Worm (Caenorhabditis elegans): Measurements from ENCODE around the gene F28C1.3.

F28C1.3 gene

ce11 chrV:12468363-12468762 is at the start of gene F28C1.3:
Gene F28C1.3 (plus strand): TSS chrV:12468663.
- no peak for TF ChIP-seq pax-1 (tag; optimal IDR thresholded peaks at IDR 0.05)
- TF ChIP-seq eyg-1 (tag; optimal IDR thresholded peaks at IDR 0.05), result no peak
- no peak for TF ChIP-seq T23F11.4 (GFP tag; optimal IDR thresholded peaks at IDR 0.05)
- no peak for TF ChIP-seq pha-2 (tag; optimal IDR thresholded peaks at IDR 0.05)
- no peak for TF ChIP-seq pag-3 (tag; optimal IDR thresholded peaks at IDR 0.05; ENCODE audit: borderline replicate concordance)
- TF ChIP-seq C38D4.7 (GFP tag; optimal IDR thresholded peaks at IDR 0.05), result no peak
- TF ChIP-seq pros-1 (tag; optimal IDR thresholded peaks at IDR 0.05), result no peak
- no peak for TF ChIP-seq unc-55 (GFP tag; optimal IDR thresholded peaks at IDR 0.05)
- no peak for TF ChIP-seq ceh-31 (tag; optimal IDR thresholded peaks at IDR 0.05)
- no peak for TF ChIP-seq ets-4 (tag; optimal IDR thresholded peaks at IDR 0.05)
- no peak for TF ChIP-seq ref-2 (tag; optimal IDR thresholded peaks at IDR 0.05)
- no peak for TF ChIP-seq ama-1 (optimal IDR thresholded peaks at IDR 0.05)
- no peak for TF ChIP-seq lin-11 (tag; optimal IDR thresholded peaks at IDR 0.05)
- TF ChIP-seq ceh-14 (tag; optimal IDR thresholded peaks at IDR 0.05), result no peak
- TF ChIP-seq nfya-1 (tag; optimal IDR thresholded peaks at IDR 0.05), result no peak
- TF ChIP-seq ceh-2 (tag; optimal IDR thresholded peaks at IDR 0.05), result no peak

DNA sequence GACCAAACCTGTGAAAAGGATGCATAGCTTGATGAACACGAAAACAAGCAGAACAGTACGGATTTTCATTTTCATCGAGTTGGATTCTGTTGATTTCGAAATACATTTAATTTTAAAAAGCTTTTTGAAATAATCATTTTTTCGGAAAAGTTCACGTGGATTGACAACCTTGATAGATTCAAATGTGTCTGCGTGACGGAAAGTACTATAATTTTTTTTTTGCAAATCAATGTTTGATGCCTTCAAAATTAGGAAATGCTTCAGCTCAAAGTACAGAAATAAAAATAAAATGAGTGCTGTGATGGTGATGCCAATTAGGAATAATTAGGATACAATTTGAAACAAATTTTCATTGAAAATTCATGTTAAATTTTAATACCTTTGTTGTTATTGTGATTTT is 47.6 kb upstream of the F28C1.3 start, which contains the start of gene C54D10.4:
Gene C54D10.4 (minus strand): TSS at position 101 of the 400 bp plus-strand sequence.
- TF ChIP-seq lin-11 (tag; optimal IDR thresholded peaks at IDR 0.05) (no peak), rnt-1 (tag; optimal IDR thresholded peaks at IDR 0.05) (no peak), elt-2 (tag; optimal IDR thresholded peaks at IDR 0.05) (no peak), pax-1 (tag; optimal IDR thresholded peaks at IDR 0.05) (no peak), mec-3 (tag; optimal IDR thresholded peaks at IDR 0.05; ENCODE audit: borderline replicate concordance) (no peak), hlh-6 (tag; optimal IDR thresholded peaks at IDR 0.05) (no peak), ref-2 (tag; optimal IDR thresholded peaks at IDR 0.05) (no peak), pha-4 (tag; optimal IDR thresholded peaks at IDR 0.05) (no peak)

DNA sequence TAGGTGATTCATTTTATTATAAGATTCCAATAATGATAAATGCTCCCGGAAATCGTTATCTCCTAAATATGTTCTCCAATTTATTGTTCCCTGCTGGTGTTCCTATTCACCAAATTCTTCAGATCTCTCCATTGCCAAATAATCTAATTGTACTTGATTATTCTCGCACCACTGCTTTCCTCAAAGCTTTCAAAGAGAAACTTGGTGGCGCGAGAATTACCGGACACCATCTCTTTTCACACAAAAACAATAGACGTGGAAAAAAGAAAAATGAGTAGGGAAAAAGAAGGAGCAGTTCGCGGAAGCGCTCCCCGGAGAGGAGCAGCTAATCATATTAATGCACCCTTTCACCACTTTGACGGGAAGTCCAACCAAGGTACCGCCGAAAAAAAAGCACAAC is 47.1 kb upstream of the F28C1.3 start:
- TF ChIP-seq ceh-31 (tag; optimal IDR thresholded peaks at IDR 0.05), result peak; percentile 62
- no peak for TF ChIP-seq ceh-19 (GFP tag; optimal IDR thresholded peaks at IDR 0.05)
- TF ChIP-seq pat-9 (tag; optimal IDR thresholded peaks at IDR 0.05), result no peak
- TF ChIP-seq dve-1 (tag; optimal IDR thresholded peaks at IDR 0.05), result no peak
- TF ChIP-seq unc-42 (tag; optimal IDR thresholded peaks at IDR 0.05), result peak; percentile 53
- TF ChIP-seq rnt-1 (tag; optimal IDR thresholded peaks at IDR 0.05), result no peak
- no peak for TF ChIP-seq nfya-1 (tag; optimal IDR thresholded peaks at IDR 0.05)
- TF ChIP-seq madf-2 (tag; optimal IDR thresholded peaks at IDR 0.05), result no peak
- TF ChIP-seq C08G9.2 (tag; optimal IDR thresholded peaks at IDR 0.05), result no peak
- no peak for TF ChIP-seq lin-11 (tag; optimal IDR thresholded peaks at IDR 0.05)

ce11 chrV:12427826-12428225 is 40.6 kb upstream of the F28C1.3 start:
- TF ChIP-seq ceh-24 (tag; optimal IDR thresholded peaks at IDR 0.05) (no peak), T23F11.4 (GFP tag; optimal IDR thresholded peaks at IDR 0.05) (no peak), pag-3 (tag; optimal IDR thresholded peaks at IDR 0.05; ENCODE audit: borderline replicate concordance) (no peak), F13H6.1 (tag; optimal IDR thresholded peaks at IDR 0.05) (no peak), C08G9.2 (tag; optimal IDR thresholded peaks at IDR 0.05) (no peak), hlh-13 (GFP tag; optimal IDR thresholded peaks at IDR 0.05) (no peak), Y22D7AL.16 (tag; optimal IDR thresholded peaks at IDR 0.05) (no peak), lim-6 (tag; optimal IDR thresholded peaks at IDR 0.05) (no peak), che-1 (tag; optimal IDR thresholded peaks at IDR 0.05) (no peak), eyg-1 (tag; optimal IDR thresholded peaks at IDR 0.05) (no peak), gmeb-2 (tag; optimal IDR thresholded peaks at IDR 0.05) (no peak), madf-2 (tag; optimal IDR thresholded peaks at IDR 0.05) (no peak), ceh-18 (tag; optimal IDR thresholded peaks at IDR 0.05) (no peak), ceh-48 (tag; optimal IDR thresholded peaks at IDR 0.05) (no peak)

Measured in whole organism, late embryonic.